Fruit fly (Drosophila melanogaster): Measurements from ENCODE around the gene Patj.

Gene Patj

dm6 chr3L:1802802-1803201, 4.2 kb downstream of the Patj start, which contains the start of the genes JTBR and CG42676:
JTBR (minus strand) TSS chr3L:1802856.
CG42676 (plus strand) TSS chr3L:1803107.
- peak; percentile 35 for TF ChIP-seq CG17801 (GFP tag; optimal IDR thresholded peaks at IDR 0.05; ENCODE audit: partially characterized antibody)

- TF ChIP-seq CG17801 (GFP tag; optimal IDR thresholded peaks at IDR 0.05; ENCODE audit: partially characterized antibody), result no peak
These were observed 10.0 kb downstream of the Patj start for dm6 chr3L:1808631-1809030.

DNA sequence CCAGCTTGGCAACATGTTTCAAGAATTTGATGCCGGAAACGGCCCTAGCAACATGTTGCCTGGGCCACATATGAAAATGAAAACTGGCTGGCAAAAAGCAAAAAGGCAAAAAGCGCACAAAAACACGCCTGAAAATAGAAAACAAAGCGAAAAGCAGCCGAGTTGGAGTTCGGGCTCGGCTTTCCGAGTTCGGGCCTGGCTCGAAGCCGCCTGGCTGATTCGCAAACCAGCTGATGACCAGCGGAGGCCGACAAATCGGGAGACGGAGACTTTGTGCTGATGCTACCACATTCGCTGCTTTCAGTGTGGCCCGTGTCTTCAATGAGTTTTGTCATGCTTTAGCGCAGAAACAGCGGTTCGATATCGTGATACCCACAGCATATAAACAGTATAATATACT, 11.7 kb downstream of the Patj start, which contains the start of gene GV1:
Gene GV1, plus strand, starts transcription at position 301 of the 400 bp plus-strand sequence.
- TF ChIP-seq CG17801 (GFP tag; optimal IDR thresholded peaks at IDR 0.05; ENCODE audit: partially characterized antibody), result no peak

- no peak for TF ChIP-seq CG17801 (GFP tag; optimal IDR thresholded peaks at IDR 0.05; ENCODE audit: partially characterized antibody)
These were observed 18.0 kb downstream of the Patj start for dm6 chr3L:1816614-1817013.

- TF ChIP-seq CG17801 (GFP tag; optimal IDR thresholded peaks at IDR 0.05; ENCODE audit: partially characterized antibody), result no peak
These were observed 18.8 kb downstream of the Patj start for dm6 chr3L:1817405-1817804.

DNA sequence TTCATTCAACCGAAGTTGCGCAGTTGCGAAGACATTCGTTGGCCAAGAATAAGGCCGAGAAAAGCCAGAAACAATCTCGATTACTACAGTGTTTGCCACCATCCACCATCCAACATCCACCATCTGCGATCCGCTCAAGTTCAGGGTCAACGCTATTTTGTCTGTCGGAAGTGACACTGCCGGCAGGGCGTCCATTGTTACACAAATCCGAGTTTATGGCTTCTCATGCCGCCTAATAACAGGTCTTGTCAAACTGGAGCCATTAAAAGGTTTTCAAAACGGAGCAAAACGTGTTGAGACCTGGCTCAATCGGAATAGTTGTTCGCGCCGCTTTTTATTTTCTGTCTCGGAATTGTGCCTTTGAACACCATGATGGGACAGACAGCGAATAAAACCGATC, 20.2 kb downstream of the Patj start:
- no peak for TF ChIP-seq CG17801 (GFP tag; optimal IDR thresholded peaks at IDR 0.05; ENCODE audit: partially characterized antibody)

DNA sequence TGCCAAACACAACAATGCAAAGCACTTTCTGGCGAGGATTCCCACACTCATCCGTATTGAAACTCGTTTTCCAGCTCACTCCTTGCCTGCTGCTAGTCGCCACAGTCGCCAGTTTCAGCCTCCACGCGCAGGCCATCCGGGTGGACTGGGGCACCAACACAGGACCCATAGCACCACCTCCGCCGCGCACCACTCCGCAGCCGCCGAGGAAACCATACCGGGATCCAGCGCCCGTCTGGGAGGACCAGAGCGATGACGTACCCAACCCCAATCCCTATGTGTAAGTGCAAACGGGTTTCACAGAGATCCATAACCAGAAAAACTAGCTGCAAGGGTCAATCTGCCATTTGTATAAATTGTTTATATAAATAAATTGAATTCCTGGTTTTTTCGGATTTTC, 22.5 kb downstream of the Patj start:
- TF ChIP-seq CG17801 (GFP tag; optimal IDR thresholded peaks at IDR 0.05; ENCODE audit: partially characterized antibody), result no peak

dm6 chr3L:1822365-1822764, 23.8 kb downstream of the Patj start:
- no peak for TF ChIP-seq CG17801 (GFP tag; optimal IDR thresholded peaks at IDR 0.05; ENCODE audit: partially characterized antibody)

dm6 chr3L:1827809-1828371, 29.3 kb downstream of the Patj start:
- TF ChIP-seq CG17801 (GFP tag; optimal IDR thresholded peaks at IDR 0.05; ENCODE audit: partially characterized antibody), result no peak

DNA sequence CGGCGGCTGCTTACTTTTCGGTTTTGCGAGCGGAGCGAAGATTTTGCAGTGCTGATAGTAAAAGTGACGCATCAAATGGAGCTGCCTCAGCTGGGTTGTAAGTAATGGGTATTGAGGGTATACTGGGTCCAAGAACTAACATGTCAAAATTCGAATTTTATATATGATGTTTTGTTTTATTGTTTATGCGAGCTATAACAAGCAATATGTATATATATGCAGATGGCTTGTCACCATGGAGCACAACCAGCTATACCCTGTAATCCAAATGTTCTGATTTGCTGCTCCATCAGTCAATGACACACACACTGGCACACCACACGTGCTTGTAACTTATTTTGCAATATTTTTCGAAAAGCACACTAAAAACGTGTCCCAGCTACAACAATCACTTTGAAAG, 30.9 kb downstream of the Patj start:
- TF ChIP-seq CG17801 (GFP tag; optimal IDR thresholded peaks at IDR 0.05; ENCODE audit: partially characterized antibody), result no peak

DNA sequence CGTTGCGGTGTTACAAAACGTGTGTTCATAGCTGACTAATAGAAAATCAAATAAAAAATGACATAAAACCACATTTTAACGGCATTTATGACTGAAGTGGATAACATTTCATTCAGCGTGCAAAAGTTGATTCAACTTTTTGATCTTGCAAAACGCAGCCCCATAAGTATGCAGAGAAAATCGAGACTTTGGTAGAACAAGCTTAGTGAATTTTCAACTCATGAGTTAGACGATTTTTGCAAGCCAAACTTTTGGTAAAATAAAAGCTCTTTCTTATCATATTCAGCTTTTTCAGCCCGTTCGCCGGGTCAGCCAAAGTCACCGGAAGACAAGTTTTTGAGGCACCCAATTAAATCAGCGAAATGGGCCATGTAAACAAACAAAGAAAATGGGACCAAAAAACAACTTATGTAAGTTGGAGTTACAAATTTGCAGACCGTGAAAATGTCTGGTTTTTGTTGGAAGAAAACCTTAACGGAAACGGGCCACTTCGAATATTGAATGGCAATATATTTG, 33.2 kb downstream of the Patj start, which contains the start of gene Cpr62Ba:
Gene Cpr62Ba, minus strand, starts transcription at position 31 of the 516 bp plus-strand sequence.
- TF ChIP-seq CG17801 (GFP tag; optimal IDR thresholded peaks at IDR 0.05; ENCODE audit: partially characterized antibody), result no peak

- TF ChIP-seq CG17801 (GFP tag; optimal IDR thresholded peaks at IDR 0.05; ENCODE audit: partially characterized antibody), result no peak
These were observed 36.5 kb downstream of the Patj start, which contains the start of gene Cpr62Bb for dm6 chr3L:1835064-1835463. Cpr62Bb (minus strand) TSS chr3L:1835164.

DNA sequence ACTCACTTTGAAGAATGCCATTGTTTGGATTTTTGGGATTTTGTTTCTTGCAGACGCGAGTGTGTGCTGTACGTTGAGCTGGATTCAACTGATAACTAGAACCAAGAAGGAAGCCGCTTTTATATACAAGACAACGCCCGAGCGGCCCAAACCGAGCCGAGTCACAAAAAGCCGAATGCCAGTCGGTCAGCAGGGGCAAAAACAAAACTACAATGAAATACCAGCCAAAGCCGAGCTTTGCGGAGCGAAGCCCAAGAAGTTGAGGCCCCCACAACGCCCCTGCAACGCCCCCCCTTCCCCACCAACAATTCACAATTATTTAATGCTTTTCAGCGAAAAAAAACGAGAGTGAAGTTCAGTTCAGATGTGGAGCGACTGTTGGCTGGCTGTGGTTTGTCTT, 43.4 kb downstream of the Patj start, which contains the start of gene Cpr62Bc:
Gene Cpr62Bc, minus strand, starts transcription at position 101 of the 400 bp plus-strand sequence.
- TF ChIP-seq CG17801 (GFP tag; optimal IDR thresholded peaks at IDR 0.05; ENCODE audit: partially characterized antibody), result no peak

DNA sequence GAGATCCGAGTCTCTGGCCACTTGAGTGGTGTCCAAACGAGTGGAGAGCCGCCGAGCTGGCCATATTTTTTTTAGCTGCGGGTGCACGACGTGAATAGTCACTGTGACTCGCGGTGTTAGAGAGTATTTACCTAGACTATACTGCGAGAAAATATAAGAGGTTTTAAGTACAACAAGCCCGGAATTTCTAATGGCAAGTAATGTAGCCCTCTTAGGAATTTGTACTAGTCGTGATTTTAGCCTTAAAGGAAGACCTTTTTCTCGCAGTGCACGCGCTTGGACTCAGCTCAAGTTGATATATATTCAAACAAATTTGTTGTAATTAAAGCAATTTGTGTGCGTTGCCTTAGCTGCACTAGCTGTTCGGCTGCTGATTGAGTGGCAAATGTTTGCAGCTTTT, 46.0 kb downstream of the Patj start:
- TF ChIP-seq CG17801 (GFP tag; optimal IDR thresholded peaks at IDR 0.05; ENCODE audit: partially characterized antibody), result no peak

DNA sequence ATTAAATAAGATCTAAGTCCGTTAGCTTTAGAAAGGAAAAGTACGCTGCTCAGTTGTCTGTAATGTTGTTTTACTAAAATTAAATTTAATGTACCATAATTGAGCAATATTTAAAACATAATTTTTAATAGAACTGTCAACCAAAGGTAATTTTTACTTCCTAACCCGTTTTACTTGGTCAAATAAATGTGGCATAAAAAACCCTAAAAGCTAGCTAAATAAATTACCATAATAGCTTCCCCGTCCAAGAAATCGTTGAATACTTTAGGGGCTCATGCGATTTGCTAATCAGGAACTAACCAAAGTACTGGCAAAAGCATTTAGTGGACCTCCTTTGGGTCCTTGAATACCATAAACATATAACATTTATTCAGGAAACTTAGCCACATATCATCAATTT, 51.9 kb downstream of the Patj start:
- TF ChIP-seq CG17801 (GFP tag; optimal IDR thresholded peaks at IDR 0.05; ENCODE audit: partially characterized antibody), result no peak

Data from ovary, adult (tissue).